Worm (Caenorhabditis elegans) whole organism, L2 larva: ENCODE data around the gene ZK1010.5.

Source experiments
- C34F6.9 ChIP-seq: fragments of 150-350 bp; optimal IDR thresholded peaks from 2 replicates; lab custom pipeline; 2014; ENCODE audit warnings: missing biosample characterization, missing genetic modification characterization
- F13H6.1 ChIP-seq: sonication (generic microtip); optimal IDR thresholded peaks from 2 replicates; lab custom pipeline; 2016; ENCODE audit warnings: missing genetic modification characterization, missing compliant biosample characterization
- R02D3.7 ChIP-seq: fragments of 150-350 bp; optimal IDR thresholded peaks from 2 replicates; lab custom pipeline; 2014; ENCODE audit warnings: missing biosample characterization, missing genetic modification characterization
- Y55F3AM.14 ChIP-seq: fragments of 200-800 bp; sonication (Bioruptor generic); optimal IDR thresholded peaks from 2 replicates; lab custom pipeline; 2018; ENCODE audit warnings: mild to moderate bottlenecking, missing genetic modification characterization, missing compliant biosample characterization
- ZK546.5 ChIP-seq: sonication (generic microtip); optimal IDR thresholded peaks from 2 replicates; lab custom pipeline; 2017; ENCODE audit warnings: missing biosample characterization, missing genetic modification characterization
- alr-1 ChIP-seq: fragments of 150-350 bp; optimal IDR thresholded peaks from 2 replicates; lab custom pipeline; 2014; ENCODE audit warnings: missing biosample characterization, missing genetic modification characterization
- aly-2 ChIP-seq: fragments of 150-350 bp; optimal IDR thresholded peaks from 2 replicates; lab custom pipeline; 2014; ENCODE audit warnings: missing biosample characterization, missing genetic modification characterization
- ama-1 ChIP-seq: fragments of 150-350 bp; optimal IDR thresholded peaks from 2 replicates; lab custom pipeline; 2018; ENCODE audit warnings: inconsistent platforms
- blmp-1 ChIP-seq: sonication (generic microtip); optimal IDR thresholded peaks from 2 replicates; lab custom pipeline; 2017; ENCODE audit warnings: missing genetic modification characterization, mild to moderate bottlenecking, missing compliant biosample characterization, antibody characterized with exemption, moderate library complexity; ENCODE audit not compliant: insufficient read depth
- ceh-16 ChIP-seq: fragments of 150-350 bp; optimal IDR thresholded peaks from 2 replicates; lab custom pipeline; 2014; ENCODE audit warnings: missing biosample characterization, missing genetic modification characterization
- ceh-82 ChIP-seq: fragments of 150-350 bp; optimal IDR thresholded peaks from 2 replicates; lab custom pipeline; 2014; ENCODE audit warnings: missing biosample characterization, missing genetic modification characterization
- crh-2 ChIP-seq: sonication (generic microtip); optimal IDR thresholded peaks from 2 replicates; lab custom pipeline; 2017; ENCODE audit warnings: missing biosample characterization, missing genetic modification characterization
- dmd-4 ChIP-seq: sonication (generic microtip); optimal IDR thresholded peaks from 2 replicates; lab custom pipeline; 2017; ENCODE audit warnings: missing biosample characterization, missing genetic modification characterization
- egl-27 ChIP-seq: sonication (generic microtip); optimal IDR thresholded peaks from 3 replicates; lab custom pipeline; 2017; ENCODE audit warnings: missing biosample characterization, missing genetic modification reagents, missing genetic modification characterization
- elt-1 ChIP-seq: fragments of 150-350 bp; optimal IDR thresholded peaks from 2 replicates; lab custom pipeline; 2014; ENCODE audit warnings: missing biosample characterization, missing genetic modification characterization
- elt-3 ChIP-seq: sonication (generic microtip); optimal IDR thresholded peaks from 2 replicates; lab custom pipeline; 2017; ENCODE audit warnings: missing biosample characterization, missing genetic modification characterization
- fos-1 ChIP-seq: fragments of 150-350 bp; optimal IDR thresholded peaks from 2 replicates; lab custom pipeline; 2014; ENCODE audit warnings: missing biosample characterization, missing genetic modification characterization
- gmeb-1 ChIP-seq: fragments of 150-350 bp; optimal IDR thresholded peaks from 2 replicates; lab custom pipeline; 2014; ENCODE audit warnings: missing biosample characterization, missing genetic modification characterization
- lin-11 ChIP-seq: fragments of 150-350 bp; sonication (generic microtip); optimal IDR thresholded peaks from 2 replicates; lab custom pipeline; 2014; ENCODE audit warnings: missing biosample characterization, missing genetic modification characterization, inconsistent platforms, mixed read lengths
- lin-13 ChIP-seq: fragments of 150-350 bp; optimal IDR thresholded peaks from 2 replicates; lab custom pipeline; 2014; ENCODE audit warnings: missing biosample characterization, missing genetic modification reagents, missing genetic modification characterization
- lin-39 ChIP-seq: fragments of 150-350 bp; optimal IDR thresholded peaks from 2 replicates; lab custom pipeline; 2014; ENCODE audit warnings: missing biosample characterization, missing genetic modification reagents, missing genetic modification characterization
- lsy-2 ChIP-seq, 2 experiments: fragments of 150-350 bp in 1 of 2; sonication (generic microtip) in 1 of 2; optimal IDR thresholded peaks; 2 replicates each; lab custom pipeline; 2014 to 2017; ENCODE audit warnings: missing biosample characterization in 2 of 2, missing genetic modification characterization in 2 of 2
- mab-5 ChIP-seq: fragments of 150-350 bp; optimal IDR thresholded peaks from 2 replicates; lab custom pipeline; 2014; ENCODE audit warnings: missing biosample characterization, missing genetic modification characterization
- mbf-1 ChIP-seq: sonication (generic microtip); optimal IDR thresholded peaks from 2 replicates; lab custom pipeline; 2017; ENCODE audit warnings: missing biosample characterization, missing genetic modification characterization
- mdl-1 ChIP-seq, 2 experiments: fragments of 150-350 bp in 1 of 2; sonication (generic microtip) in 1 of 2; optimal IDR thresholded peaks; 2 replicates each; lab custom pipeline; 2017; ENCODE audit warnings: missing biosample characterization in 2 of 2, missing genetic modification characterization in 2 of 2
- nhr-10 ChIP-seq: sonication (generic microtip); optimal IDR thresholded peaks from 2 replicates; lab custom pipeline; 2017; ENCODE audit warnings: missing biosample characterization, missing genetic modification characterization
- nhr-11 ChIP-seq: fragments of 150-350 bp; optimal IDR thresholded peaks from 2 replicates; lab custom pipeline; 2014; ENCODE audit warnings: missing biosample characterization, missing genetic modification characterization
- nhr-12 ChIP-seq: fragments of 150-350 bp; optimal IDR thresholded peaks from 2 replicates; lab custom pipeline; 2014; ENCODE audit warnings: missing biosample characterization, missing genetic modification characterization
- nhr-129 ChIP-seq: fragments of 150-350 bp; optimal IDR thresholded peaks from 2 replicates; lab custom pipeline; 2014; ENCODE audit warnings: missing biosample characterization, missing genetic modification characterization
- nhr-21 ChIP-seq: fragments of 150-350 bp; optimal IDR thresholded peaks from 2 replicates; lab custom pipeline; 2014; ENCODE audit warnings: missing biosample characterization, missing genetic modification characterization
- nhr-23 ChIP-seq: fragments of 150-350 bp; optimal IDR thresholded peaks from 2 replicates; lab custom pipeline; 2014; ENCODE audit warnings: missing biosample characterization, missing genetic modification reagents, missing genetic modification characterization
- nhr-237 ChIP-seq: fragments of 150-350 bp; optimal IDR thresholded peaks from 2 replicates; lab custom pipeline; 2014; ENCODE audit warnings: missing biosample characterization, missing genetic modification characterization
- nhr-25 ChIP-seq: fragments of 150-350 bp; sonication (generic microtip); optimal IDR thresholded peaks from 3 replicates; lab custom pipeline; 2014; ENCODE audit warnings: missing biosample characterization, missing genetic modification characterization
- nhr-6 ChIP-seq: fragments of 150-350 bp; optimal IDR thresholded peaks from 2 replicates; lab custom pipeline; 2014; ENCODE audit warnings: missing biosample characterization, missing genetic modification characterization
- nhr-77 ChIP-seq: fragments of 150-350 bp; optimal IDR thresholded peaks from 2 replicates; lab custom pipeline; 2014; ENCODE audit warnings: missing biosample characterization, missing genetic modification characterization
- peb-1 ChIP-seq: fragments of 150-350 bp; optimal IDR thresholded peaks from 2 replicates; lab custom pipeline; 2014; ENCODE audit warnings: missing biosample characterization, missing genetic modification characterization
- sem-4 ChIP-seq: fragments of 150-350 bp; optimal IDR thresholded peaks from 2 replicates; lab custom pipeline; 2014; ENCODE audit warnings: missing biosample characterization, missing genetic modification reagents, missing genetic modification characterization
- skn-1 ChIP-seq: sonication (generic microtip); optimal IDR thresholded peaks from 2 replicates; lab custom pipeline; 2017; ENCODE audit warnings: missing biosample characterization, missing genetic modification characterization
- sma-3 ChIP-seq: sonication (generic microtip); optimal IDR thresholded peaks from 2 replicates; lab custom pipeline; 2016; ENCODE audit warnings: missing genetic modification reagents, missing genetic modification characterization, missing compliant biosample characterization
- sma-9 ChIP-seq, 2 experiments: fragments of 150-350 bp in 1 of 2; sonication (generic microtip) in 1 of 2; optimal IDR thresholded peaks; 2 replicates each; lab custom pipeline; 2014 to 2016; ENCODE audit warnings: missing genetic modification characterization in 2 of 2, mild to moderate bottlenecking in 1 of 2, missing biosample characterization in 1 of 2, missing compliant biosample characterization in 1 of 2, missing genetic modification reagents in 1 of 2, moderate library complexity in 1 of 2
- snpc-4 ChIP-seq: fragments of 150-350 bp; optimal IDR thresholded peaks from 2 replicates; lab custom pipeline; 2014; ENCODE audit warnings: missing biosample characterization, missing genetic modification characterization
- unc-39 ChIP-seq: fragments of 150-350 bp; optimal IDR thresholded peaks from 2 replicates; lab custom pipeline; 2014; ENCODE audit warnings: missing biosample characterization, missing genetic modification characterization
- unc-55 ChIP-seq: fragments of 150-350 bp; sonication (generic microtip); optimal IDR thresholded peaks from 3 replicates; lab custom pipeline; 2014; ENCODE audit warnings: missing biosample characterization, missing genetic modification reagents, missing genetic modification characterization
- unc-62 ChIP-seq: fragments of 150-350 bp; optimal IDR thresholded peaks from 2 replicates; lab custom pipeline; 2014; ENCODE audit warnings: missing biosample characterization, missing genetic modification reagents, missing genetic modification characterization
- zag-1 ChIP-seq: fragments of 150-350 bp; optimal IDR thresholded peaks from 2 replicates; lab custom pipeline; 2014; ENCODE audit warnings: missing biosample characterization, missing genetic modification characterization
- ztf-1 ChIP-seq: fragments of 200-800 bp; sonication (Bioruptor generic); conservative IDR thresholded peaks from 2 replicates; pipeline ENCODE4 v1.3.6; 2022; ENCODE audit warnings: missing genetic modification characterization, missing compliant biosample characterization
- ztf-11 ChIP-seq: sonication (generic microtip); optimal IDR thresholded peaks from 2 replicates; lab custom pipeline; 2017; ENCODE audit warnings: missing biosample characterization, missing genetic modification characterization
- ztf-4 ChIP-seq: fragments of 150-350 bp; optimal IDR thresholded peaks from 2 replicates; lab custom pipeline; 2014; ENCODE audit warnings: missing biosample characterization, missing genetic modification characterization

Gene ZK1010.5

ce11 chrIII:12978473-12979174 is 8.7 kb downstream of the ZK1010.5 start, which contains the start of the genes ubq-2 and frg-1:
TSS of gene ubq-2 (minus strand) at chrIII:12978523.
TSS of gene frg-1 (plus strand) at chrIII:12979162.
- TF ChIP-seq blmp-1 (tag; lab: Kevin White, UChicago) (no peak), ztf-1 (GFP tag; lab: Robert Waterston, UW) (no peak), unc-55 (GFP tag; lab: Kevin White, UChicago) (peak; percentile 91), nhr-237 (peak; percentile 35), nhr-6 (tag; lab: Kevin White, UChicago) (peak; percentile 48), mbf-1 (no peak), elt-1 (tag; lab: Kevin White, UChicago) (no peak), mdl-1 (tag; optimal IDR thresholded peaks at IDR 0.05; lab: Kevin White, UChicago) (no peak), R02D3.7 (tag; lab: Kevin White, UChicago) (peak; percentile 100), ceh-16 (tag; lab: Kevin White, UChicago) (peak; percentile 75), nhr-77 (tag; lab: Kevin White, UChicago) (no peak), elt-3 (tag; lab: Kevin White, UChicago) (no peak), lin-39 (tag; lab: Kevin White, UChicago) (no peak), ceh-82 (tag; lab: Kevin White, UChicago) (no peak), C34F6.9 (tag; lab: Kevin White, UChicago) (peak; percentile 79), nhr-21 (peak; percentile 86), crh-2 (tag; lab: Kevin White, UChicago) (peak; percentile 87), skn-1 (no peak), aly-2 (tag; lab: Kevin White, UChicago) (no peak), sem-4 (tag; lab: Kevin White, UChicago) (peak; percentile 97), egl-27 (tag; lab: Kevin White, UChicago) (peak; percentile 61), sma-3 (GFP tag; lab: Kevin White, UChicago) (peak; percentile 80), lsy-2 (tag; optimal IDR thresholded peaks at IDR 0.05; lab: Kevin White, UChicago) (peak; percentile 99 to 100), snpc-4 (tag; lab: Kevin White, UChicago) (peak; percentile 47), ztf-4 (tag; lab: Kevin White, UChicago) (peak; percentile 59), peb-1 (no peak), lin-11 (peak; percentile 91), nhr-23 (no peak), unc-62 (GFP tag; lab: Kevin White, UChicago) (no peak), Y55F3AM.14 (GFP tag; lab: Kevin White, UChicago) (no peak), F13H6.1 (tag; lab: Kevin White, UChicago) (peak; percentile 84), alr-1 (tag; lab: Kevin White, UChicago) (no peak), zag-1 (tag; lab: Kevin White, UChicago) (peak; percentile 76), lin-13 (GFP tag; lab: Kevin White, UChicago) (peak; percentile 84), ZK546.5 (tag; lab: Kevin White, UChicago) (peak; percentile 37), ztf-11 (no peak), sma-9 (GFP tag; optimal IDR thresholded peaks at IDR 0.05; lab: Kevin White, UChicago) (peak; percentile 81), sma-9 (tag; optimal IDR thresholded peaks at IDR 0.05; lab: Kevin White, UChicago) (no peak), mab-5 (tag; lab: Kevin White, UChicago) (peak; percentile 78), nhr-11 (tag; lab: Kevin White, UChicago) (no peak), dmd-4 (tag; lab: Kevin White, UChicago) (peak; percentile 12), nhr-12 (tag; lab: Kevin White, UChicago) (no peak), gmeb-1 (peak; percentile 86), nhr-129 (tag; lab: Kevin White, UChicago) (peak; percentile 78), nhr-25 (peak; percentile 83), unc-39 (tag; lab: Kevin White, UChicago) (no peak), nhr-10 (peak; percentile 46), fos-1 (peak; percentile 66), ama-1 (peak; percentile 69)
